Fruit fly (Drosophila melanogaster) S2 (cell line): Measurements from ENCODE around the gene BBIP1.

Experiments
- CG8478 ChIP-seq: fragments of >200 bp; optimal IDR thresholded peaks from 2 replicates; lab custom pipeline; 2018
- CTCF ChIP-seq, 2 experiments: fragments of >200 bp; optimal IDR thresholded peaks; 2 replicates each; lab custom pipeline; 2018

DNA sequence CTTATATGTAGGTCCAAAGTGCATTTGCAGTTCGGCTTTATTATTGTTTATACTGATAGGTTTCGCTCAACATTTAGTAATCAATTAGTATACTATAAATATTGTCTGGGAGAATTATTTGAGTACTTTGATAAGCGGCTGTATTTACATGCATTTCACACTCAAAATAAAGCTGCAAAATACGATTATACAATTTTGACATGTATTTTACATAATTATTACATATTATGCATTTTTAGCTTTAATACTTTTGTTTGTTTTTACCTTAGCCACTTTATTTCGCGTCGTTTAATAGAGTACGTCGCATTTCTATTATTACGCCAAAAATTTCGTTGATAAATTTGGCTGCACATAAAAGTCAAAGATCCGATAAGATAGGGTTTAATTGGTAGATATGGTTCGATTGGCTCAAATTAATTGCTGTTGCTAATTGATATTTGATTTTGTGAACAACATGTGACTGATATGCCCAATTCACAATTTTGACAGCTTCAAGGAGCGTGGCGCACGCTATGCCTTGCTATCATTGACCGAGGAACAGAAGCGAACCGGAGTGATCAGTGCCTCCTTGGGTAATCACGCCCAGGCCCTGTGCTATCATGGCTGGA is 38.2 kb upstream of the BBIP1 start:
- TF ChIP-seq CTCF (optimal IDR thresholded peaks at IDR 0.05; lab: Kevin White, UChicago): no peak
- TF ChIP-seq CG8478: no peak
